Fruit fly (Drosophila melanogaster) whole organism, embryonic: ENCODE data around the gene CG32087.

Source experiments
- ATbp ChIP-seq: fragments of 200-800 bp; sonication (Bioruptor generic); optimal IDR thresholded peaks from 2 replicates; lab custom pipeline; 2017; ENCODE audit warnings: missing biosample characterization, mild to moderate bottlenecking, missing genetic modification characterization, missing genetic modification reagents
- BtbVII ChIP-seq: fragments of 200-800 bp; sonication (Bioruptor generic); optimal IDR thresholded peaks from 3 replicates; lab custom pipeline; 2017; ENCODE audit warnings: missing biosample characterization, mild to moderate bottlenecking, missing genetic modification characterization
- CG10321 ChIP-seq: fragments of 200-800 bp; sonication (Bioruptor generic); IDR thresholded peaks from 2 replicates; pipeline ENCODE4 v1.3.6; 2022; ENCODE audit warnings: missing biosample characterization, missing genetic modification characterization
- CG10366 ChIP-seq: fragments of 200-800 bp; sonication (Bioruptor generic); IDR thresholded peaks from 2 replicates; pipeline ENCODE4 v1.3.6; 2022; ENCODE audit warnings: missing biosample characterization, missing genetic modification characterization
- CG11247 ChIP-seq: fragments of 200-800 bp; sonication (Bioruptor generic); IDR thresholded peaks from 2 replicates; pipeline ENCODE4 v1.3.6; 2022; ENCODE audit warnings: missing biosample characterization, missing genetic modification characterization
- CG12071 ChIP-seq: fragments of 200-800 bp; sonication (Bioruptor generic); optimal IDR thresholded peaks from 3 replicates; lab custom pipeline; 2018; ENCODE audit warnings: missing biosample characterization, mild to moderate bottlenecking, missing genetic modification characterization
- CG12299 ChIP-seq: fragments of 200-800 bp; sonication (Bioruptor generic); optimal IDR thresholded peaks from 2 replicates; lab custom pipeline; 2018; ENCODE audit warnings: missing biosample characterization, mild to moderate bottlenecking, missing genetic modification characterization
- CG12391 ChIP-seq: fragments of 200-800 bp; sonication (Bioruptor generic); optimal IDR thresholded peaks from 3 replicates; lab custom pipeline; 2018; ENCODE audit warnings: missing biosample characterization, mild to moderate bottlenecking, missing genetic modification characterization, moderate library complexity
- CG14014 ChIP-seq: fragments of 200-800 bp; sonication (Bioruptor generic); IDR thresholded peaks from 2 replicates; pipeline ENCODE4 v1.3.6; 2022; ENCODE audit warnings: missing biosample characterization, missing genetic modification characterization
- CG15696 ChIP-seq: fragments of 200-800 bp; sonication (Bioruptor generic); optimal IDR thresholded peaks from 2 replicates; lab custom pipeline; 2019; ENCODE audit warnings: missing biosample characterization, mild to moderate bottlenecking, missing genetic modification characterization, moderate library complexity
- CG1603 ChIP-seq: fragments of 200-800 bp; sonication (Bioruptor generic); optimal IDR thresholded peaks from 2 replicates; lab custom pipeline; 2019; ENCODE audit warnings: missing biosample characterization, mild to moderate bottlenecking, missing genetic modification characterization, moderate library complexity
- CG1792 ChIP-seq: fragments of 200-800 bp; sonication (Bioruptor generic); optimal IDR thresholded peaks from 2 replicates; lab custom pipeline; 2016; ENCODE audit warnings: missing biosample characterization, missing genetic modification characterization
- CG30431 ChIP-seq: fragments of 200-800 bp; sonication (Bioruptor generic); optimal IDR thresholded peaks from 2 replicates; lab custom pipeline; 2017; ENCODE audit warnings: missing biosample characterization, missing genetic modification characterization
- CG3065 ChIP-seq: fragments of 200-800 bp; sonication (Bioruptor generic); optimal IDR thresholded peaks from 2 replicates; lab custom pipeline; 2016; ENCODE audit warnings: missing biosample characterization, missing genetic modification characterization
- CG3838 ChIP-seq: fragments of 200-800 bp; sonication (Bioruptor generic); optimal IDR thresholded peaks from 3 replicates; lab custom pipeline; 2016; ENCODE audit warnings: missing biosample characterization, missing genetic modification characterization
- CG3995 ChIP-seq: fragments of 200-800 bp; sonication (Bioruptor generic); optimal IDR thresholded peaks from 3 replicates; lab custom pipeline; 2016; ENCODE audit warnings: missing biosample characterization, missing genetic modification characterization
- CG43689 ChIP-seq: fragments of 200-800 bp; sonication (Bioruptor generic); IDR thresholded peaks from 2 replicates; pipeline ENCODE4 v1.3.6; 2022; ENCODE audit warnings: missing biosample characterization, missing genetic modification characterization
- CG4404 ChIP-seq: fragments of 200-800 bp; sonication (Bioruptor generic); IDR thresholded peaks from 2 replicates; pipeline ENCODE4 v1.3.6; 2022; ENCODE audit warnings: missing biosample characterization, missing genetic modification characterization
- CG4424 ChIP-seq: fragments of 200-800 bp; sonication (Bioruptor generic); optimal IDR thresholded peaks from 3 replicates; lab custom pipeline; 2016; ENCODE audit warnings: missing biosample characterization, missing genetic modification characterization
- CG5953 ChIP-seq: fragments of 200-800 bp; sonication (Bioruptor generic); IDR thresholded peaks from 2 replicates; pipeline ENCODE4 v1.3.6; 2022; ENCODE audit warnings: missing biosample characterization, missing genetic modification characterization
- CG6175 ChIP-seq: fragments of 200-800 bp; sonication (Bioruptor generic); IDR thresholded peaks from 3 replicates; pipeline ENCODE4 v1.3.6; 2022; ENCODE audit warnings: missing biosample characterization, missing genetic modification characterization
- CG6765 ChIP-seq: fragments of 200-800 bp; sonication (Bioruptor generic); optimal IDR thresholded peaks from 3 replicates; lab custom pipeline; 2017; ENCODE audit warnings: missing biosample characterization, mild to moderate bottlenecking, missing genetic modification characterization
- CG6813 ChIP-seq: fragments of 200-800 bp; sonication (Bioruptor generic); optimal IDR thresholded peaks from 2 replicates; lab custom pipeline; 2017; ENCODE audit warnings: missing biosample characterization, missing genetic modification characterization, mild to moderate bottlenecking, moderate library complexity, missing genetic modification reagents
- CG6854 ChIP-seq: fragments of 200-800 bp; sonication (Bioruptor generic); optimal IDR thresholded peaks from 3 replicates; lab custom pipeline; 2017; ENCODE audit warnings: missing biosample characterization, mild to moderate bottlenecking, missing genetic modification characterization
- CG7357 ChIP-seq: fragments of 200-800 bp; sonication (Bioruptor generic); IDR thresholded peaks from 3 replicates; pipeline ENCODE4 v1.3.6; 2022; ENCODE audit warnings: missing biosample characterization, missing genetic modification characterization
- CG8089 ChIP-seq: fragments of 200-800 bp; sonication (Bioruptor generic); optimal IDR thresholded peaks from 3 replicates; lab custom pipeline; 2016; ENCODE audit warnings: missing biosample characterization, missing genetic modification characterization
- CG9215 ChIP-seq: fragments of 200-800 bp; sonication (Bioruptor generic); IDR thresholded peaks from 2 replicates; pipeline ENCODE4 v1.3.6; 2022; ENCODE audit warnings: missing biosample characterization, missing genetic modification characterization
- Dad ChIP-seq: fragments of 200-800 bp; sonication (Bioruptor generic); optimal IDR thresholded peaks from 3 replicates; lab custom pipeline; 2016; ENCODE audit warnings: missing biosample characterization, missing genetic modification characterization
- Gug ChIP-seq: fragments of 200-800 bp; sonication (Bioruptor generic); IDR thresholded peaks from 4 replicates; pipeline ENCODE4 v1.3.6; 2022; ENCODE audit warnings: missing biosample characterization, missing genetic modification characterization
- Hand ChIP-seq: fragments of 200-800 bp; sonication (Bioruptor generic); optimal IDR thresholded peaks from 2 replicates; lab custom pipeline; 2017; ENCODE audit warnings: mild to moderate bottlenecking, missing biosample characterization, missing genetic modification reagents, missing genetic modification characterization
- Max ChIP-seq: fragments of 200-800 bp; sonication (Bioruptor generic); optimal IDR thresholded peaks from 2 replicates; lab custom pipeline; 2016; ENCODE audit warnings: missing biosample characterization, mild to moderate bottlenecking, missing genetic modification characterization
- Mrtf ChIP-seq: fragments of 200-800 bp; sonication (Bioruptor generic); IDR thresholded peaks from 3 replicates; pipeline ENCODE4 v1.3.6; 2022; ENCODE audit warnings: missing biosample characterization, missing genetic modification characterization
- NK7.1 ChIP-seq: fragments of 200-800 bp; sonication (Bioruptor generic); optimal IDR thresholded peaks from 3 replicates; lab custom pipeline; 2016; ENCODE audit warnings: missing biosample characterization, missing genetic modification characterization
- Nf-YB ChIP-seq: fragments of 200-800 bp; sonication (Bioruptor generic); optimal IDR thresholded peaks from 3 replicates; lab custom pipeline; 2019; ENCODE audit warnings: missing biosample characterization, mild to moderate bottlenecking, missing genetic modification characterization, moderate library complexity
- Usf ChIP-seq: fragments of 200-800 bp; sonication (Bioruptor generic); optimal IDR thresholded peaks from 2 replicates; lab custom pipeline; 2017; ENCODE audit warnings: missing genotype, missing biosample characterization, missing genetic modification characterization
- ac ChIP-seq: fragments of 200-800 bp; sonication (Bioruptor generic); optimal IDR thresholded peaks from 3 replicates; lab custom pipeline; 2017; ENCODE audit warnings: missing biosample characterization, mild to moderate bottlenecking, missing genetic modification characterization
- ash1 ChIP-seq: fragments of 200-800 bp; sonication (Bioruptor generic); optimal IDR thresholded peaks from 2 replicates; lab custom pipeline; 2018; ENCODE audit warnings: missing biosample characterization, mild to moderate bottlenecking, missing genetic modification characterization
- az2 ChIP-seq: fragments of 200-800 bp; sonication (Bioruptor generic); optimal IDR thresholded peaks from 3 replicates; lab custom pipeline; 2016; ENCODE audit warnings: missing biosample characterization, missing genetic modification characterization
- bsh ChIP-seq, 2 experiments: fragments of 200-800 bp; sonication (Bioruptor generic); optimal IDR thresholded peaks; 2 replicates each; lab custom pipeline; 2017 to 2018; ENCODE audit warnings: mild to moderate bottlenecking in 2 of 2, missing biosample characterization in 2 of 2, missing genetic modification characterization in 2 of 2, moderate library complexity in 1 of 2
- cas ChIP-seq: fragments of 200-800 bp; sonication (Bioruptor generic); IDR thresholded peaks from 2 replicates; pipeline ENCODE4 v1.3.6; 2022; ENCODE audit warnings: missing biosample characterization, missing genetic modification characterization
- dimm ChIP-seq: fragments of 200-800 bp; sonication (Bioruptor generic); IDR thresholded peaks from 2 replicates; pipeline ENCODE4 v1.3.6; 2022; ENCODE audit warnings: missing biosample characterization, missing genetic modification characterization
- emc ChIP-seq: fragments of 200-800 bp; sonication (Bioruptor generic); optimal IDR thresholded peaks from 2 replicates; lab custom pipeline; 2016; ENCODE audit warnings: missing biosample characterization, missing genetic modification characterization
- fru ChIP-seq: fragments of >200 bp; optimal IDR thresholded peaks from 2 replicates; lab custom pipeline; 2017
- gfzf ChIP-seq: fragments of 200-800 bp; sonication (Bioruptor generic); optimal IDR thresholded peaks from 2 replicates; lab custom pipeline; 2016; ENCODE audit warnings: missing biosample characterization, mild to moderate bottlenecking, missing genetic modification characterization, moderate library complexity
- hb ChIP-seq: fragments of 200-800 bp; sonication (Bioruptor generic); IDR thresholded peaks from 3 replicates; pipeline ENCODE4 v1.3.6; 2022; ENCODE audit warnings: missing biosample characterization, missing genetic modification characterization; ENCODE audit not compliant: partially characterized antibody
- insv ChIP-seq, 2 experiments: fragments of 200-800 bp; sonication (Bioruptor generic); optimal IDR thresholded peaks; 3 replicates each; lab custom pipeline; 2016 to 2018; ENCODE audit warnings: missing biosample characterization in 2 of 2, missing genetic modification characterization in 2 of 2
- klu ChIP-seq: fragments of 200-800 bp; sonication (Bioruptor generic); IDR thresholded peaks from 2 replicates; pipeline ENCODE4 v1.3.6; 2022; ENCODE audit warnings: missing biosample characterization, missing genetic modification characterization
- maf-S ChIP-seq: fragments of 200-800 bp; sonication (Bioruptor generic); optimal IDR thresholded peaks from 2 replicates; lab custom pipeline; 2016; ENCODE audit warnings: missing biosample characterization, missing genetic modification characterization
- sisA ChIP-seq: fragments of 200-800 bp; sonication (Bioruptor generic); IDR thresholded peaks from 2 replicates; pipeline ENCODE4 v1.3.6; 2022; ENCODE audit warnings: missing biosample characterization, missing genetic modification characterization
- sqz ChIP-seq: fragments of 200-800 bp; sonication (Bioruptor generic); optimal IDR thresholded peaks from 3 replicates; lab custom pipeline; 2018; ENCODE audit warnings: missing biosample characterization, mild to moderate bottlenecking, missing genetic modification characterization
- tgo ChIP-seq: fragments of 200-800 bp; sonication (Bioruptor generic); IDR thresholded peaks from 3 replicates; pipeline ENCODE4 v1.3.6; 2022; ENCODE audit warnings: missing biosample characterization, missing genetic modification characterization

The CG32087 gene

dm6 chr3L:11707978-11708632, 23.8 kb upstream of the CG32087 start, which contains the start of gene CG11658 (continued):
- no peak for TF ChIP-seq CG7357
- no peak for TF ChIP-seq Usf (GFP tag; lab: Kevin White, UChicago)
- TF ChIP-seq emc, result no peak
- peak; percentile 36; the same call in 3 of the 4 replicates for TF ChIP-seq Gug (GFP tag; lab: Robert Waterston, UW)
- TF ChIP-seq ash1 (GFP tag; lab: Kevin White, UChicago), result no peak
- TF ChIP-seq ATbp, result peak; percentile 2
- no peak for TF ChIP-seq cas (GFP tag; lab: Robert Waterston, UW)
- peak; percentile 40; the same call in 1 of the 2 replicates for TF ChIP-seq CG14014 (GFP tag; lab: Robert Waterston, UW)
- TF ChIP-seq hb (GFP tag; lab: Robert Waterston, UW), result no peak
- TF ChIP-seq gfzf (GFP tag; lab: Kevin White, UChicago), result no peak
- TF ChIP-seq CG30431 (GFP tag; lab: Kevin White, UChicago), result no peak
- TF ChIP-seq CG4404, result no peak
- TF ChIP-seq NK7.1 (GFP tag; lab: Kevin White, UChicago), result no peak
- TF ChIP-seq CG43689 (GFP tag; lab: Robert Waterston, UW), result no peak
- TF ChIP-seq sisA, result no peak
- TF ChIP-seq CG12299 (tag; lab: Kevin White, UChicago), result no peak
- TF ChIP-seq CG11247 (GFP tag; lab: Robert Waterston, UW), result 0 out of 2 replicates have a peak, but pooled peaks have one; percentile 8
- no peak for TF ChIP-seq sqz
- TF ChIP-seq ac (GFP tag; lab: Kevin White, UChicago), result no peak
- no peak for TF ChIP-seq CG4424 (GFP tag; lab: Kevin White, UChicago)
- TF ChIP-seq Nf-YB, result no peak
- peak; percentile 6; the same call in 1 of the 3 replicates for TF ChIP-seq CG6175 (GFP tag; lab: Robert Waterston, UW)
- no peak for TF ChIP-seq CG9215 (GFP tag; lab: Robert Waterston, UW)
- TF ChIP-seq CG15696, result no peak
- no peak for TF ChIP-seq CG10321
- no peak for TF ChIP-seq tgo
- no peak for TF ChIP-seq CG1792
- peak in 1 of 2 experiments; percentile 62 for TF ChIP-seq bsh (GFP tag; optimal IDR thresholded peaks at IDR 0.05; lab: Kevin White, UChicago)
- no peak for TF ChIP-seq CG3065 (GFP tag; lab: Kevin White, UChicago)
- no peak for TF ChIP-seq CG8089
- peak; percentile 23 for TF ChIP-seq CG12071 (GFP tag; lab: Kevin White, UChicago)
- no peak for TF ChIP-seq CG12391 (tag; lab: Kevin White, UChicago)
- TF ChIP-seq CG3995, result no peak
- no peak for TF ChIP-seq CG3838
- TF ChIP-seq CG6854 (GFP tag; lab: Kevin White, UChicago), result peak; percentile 35
- TF ChIP-seq insv (GFP tag; optimal IDR thresholded peaks at IDR 0.05; lab: Kevin White, UChicago), result no peak
- peak; percentile 9 for TF ChIP-seq CG1603 (tag; lab: Kevin White, UChicago)
- no peak for TF ChIP-seq dimm
- peak; percentile 26 for TF ChIP-seq Max (GFP tag; lab: Kevin White, UChicago)
- no peak for TF ChIP-seq Mrtf (GFP tag; lab: Robert Waterston, UW)
- TF ChIP-seq CG10366, result no peak
- TF ChIP-seq CG6765 (GFP tag; lab: Kevin White, UChicago), result no peak
- TF ChIP-seq BtbVII (GFP tag; lab: Kevin White, UChicago), result peak; percentile 25
- TF ChIP-seq Hand (GFP tag; lab: Kevin White, UChicago), result peak; percentile 44
- no peak for TF ChIP-seq CG6813 (GFP tag; lab: Kevin White, UChicago)
- TF ChIP-seq fru (lab: Kevin White, UChicago), result no peak
- no peak for TF ChIP-seq maf-S (GFP tag; lab: Kevin White, UChicago)
- TF ChIP-seq CG5953 (GFP tag; lab: Robert Waterston, UW), result 0 out of 2 replicates have a peak, but pooled peaks have one; percentile 9
- no peak for TF ChIP-seq klu (GFP tag; lab: Robert Waterston, UW)
- TF ChIP-seq Dad (GFP tag; lab: Kevin White, UChicago), result no peak
- TF ChIP-seq az2 (GFP tag; lab: Kevin White, UChicago), result no peak
